Worm (Caenorhabditis elegans) whole organism, L1 larva: ENCODE measurements around the gene clec-251.
"Not testable (repeated sequence)": the region's sequence is repeated elsewhere in the genome, so short reads cannot be mapped to it uniquely, and the experiment has no call there.

ENCODE experiments used
- C04F5.9 ChIP-seq: sonication (generic microtip); optimal IDR thresholded peaks from 2 replicates; lab custom pipeline; 2016; ENCODE audit warnings: missing genetic modification characterization, missing compliant biosample characterization
- C34B4.2 ChIP-seq: sonication (generic microtip); optimal IDR thresholded peaks from 2 replicates; lab custom pipeline; 2017; ENCODE audit warnings: mild to moderate bottlenecking, missing genetic modification characterization, missing compliant biosample characterization
- aha-1 ChIP-seq: fragments of 150-350 bp; optimal IDR thresholded peaks from 2 replicates; lab custom pipeline; 2014; ENCODE audit warnings: missing biosample characterization, missing genetic modification characterization
- ama-1 ChIP-seq: fragments of 150-350 bp; optimal IDR thresholded peaks from 2 replicates; lab custom pipeline; 2014
- blmp-1 ChIP-seq: fragments of 150-350 bp; optimal IDR thresholded peaks from 2 replicates; lab custom pipeline; 2014; ENCODE audit warnings: missing biosample characterization, missing genetic modification characterization
- ceh-63 ChIP-seq: fragments of 200-800 bp; sonication (Bioruptor generic); optimal IDR thresholded peaks from 2 replicates; lab custom pipeline; 2018; ENCODE audit warnings: mild to moderate bottlenecking, missing genetic modification characterization, missing compliant biosample characterization
- ceh-8 ChIP-seq: fragments of 200-800 bp; sonication (Bioruptor generic); optimal IDR thresholded peaks from 2 replicates; lab custom pipeline; 2018; ENCODE audit warnings: mild to moderate bottlenecking, missing genetic modification characterization, moderate library complexity, missing compliant biosample characterization
- ceh-90 ChIP-seq: sonication (generic microtip); optimal IDR thresholded peaks from 2 replicates; lab custom pipeline; 2016; ENCODE audit warnings: missing genetic modification characterization, missing compliant biosample characterization
- dpl-1 ChIP-seq, 3 experiments: fragments of 150-350 bp in 2 of 3; sonication (generic microtip) in 1 of 3; optimal IDR thresholded peaks; 2 replicates each; lab custom pipeline; 2014 to 2017; ENCODE audit warnings: missing biosample characterization in 3 of 3, missing genetic modification characterization in 3 of 3, missing genetic modification reagents in 3 of 3
- dsc-1 ChIP-seq: sonication (generic microtip); optimal IDR thresholded peaks from 2 replicates; lab custom pipeline; 2016; ENCODE audit warnings: mild to moderate bottlenecking, missing genetic modification characterization, missing compliant biosample characterization
- egl-13 ChIP-seq: sonication (generic microtip); optimal IDR thresholded peaks from 2 replicates; lab custom pipeline; 2016; ENCODE audit warnings: missing genotype, missing genetic modification reagents, missing genetic modification characterization, missing compliant biosample characterization
- egl-27 ChIP-seq, 2 experiments: fragments of 150-350 bp in 1 of 2; sonication (generic microtip); optimal IDR thresholded peaks; 3 replicates each; lab custom pipeline; 2017 to 2018; ENCODE audit warnings: missing biosample characterization in 2 of 2, missing genetic modification characterization in 2 of 2, missing genetic modification reagents in 2 of 2
- ets-5 ChIP-seq: fragments of 200-800 bp; sonication (Bioruptor generic); IDR thresholded peaks from 2 replicates; pipeline ENCODE4 v1.3.6; 2022; ENCODE audit warnings: missing genetic modification characterization, missing compliant biosample characterization
- grh-1 ChIP-seq: fragments of 200-800 bp; sonication (Bioruptor generic); IDR thresholded peaks from 2 replicates; pipeline ENCODE4 v1.3.6; 2022; ENCODE audit warnings: missing genetic modification reagents, missing genetic modification characterization, missing compliant biosample characterization
- hlh-4 ChIP-seq: sonication (generic microtip); optimal IDR thresholded peaks from 2 replicates; lab custom pipeline; 2016; ENCODE audit warnings: mild to moderate bottlenecking, missing genetic modification characterization, missing compliant biosample characterization
- hpl-2 ChIP-seq: fragments of 150-350 bp; optimal IDR thresholded peaks from 2 replicates; lab custom pipeline; 2014; ENCODE audit warnings: missing biosample characterization, missing genetic modification reagents, missing genetic modification characterization
- jun-1 ChIP-seq: fragments of 150-350 bp; optimal IDR thresholded peaks from 2 replicates; lab custom pipeline; 2014; ENCODE audit warnings: missing biosample characterization, missing genetic modification reagents, missing genetic modification characterization
- lin-14 ChIP-seq: fragments of 200-800 bp; sonication (Bioruptor generic); optimal IDR thresholded peaks from 2 replicates; lab custom pipeline; 2018; ENCODE audit warnings: mild to moderate bottlenecking, missing genetic modification characterization, moderate library complexity, missing compliant biosample characterization
- mab-9 ChIP-seq: fragments of 200-800 bp; sonication (Bioruptor generic); IDR thresholded peaks from 2 replicates; pipeline ENCODE4 v1.3.6; 2022; ENCODE audit warnings: missing genetic modification reagents, missing genetic modification characterization, missing compliant biosample characterization
- mep-1 ChIP-seq: fragments of 150-350 bp; optimal IDR thresholded peaks from 2 replicates; lab custom pipeline; 2014; ENCODE audit warnings: missing biosample characterization, missing genetic modification characterization
- nhr-12 ChIP-seq: sonication (generic microtip); optimal IDR thresholded peaks from 2 replicates; lab custom pipeline; 2017; ENCODE audit warnings: missing biosample characterization, missing genetic modification characterization
- nhr-19 ChIP-seq: fragments of 200-800 bp; sonication (Bioruptor generic); conservative IDR thresholded peaks from 2 replicates; pipeline ENCODE4 v1.3.6; 2022; ENCODE audit warnings: missing genetic modification characterization, missing compliant biosample characterization
- nhr-20 ChIP-seq: sonication (generic microtip); optimal IDR thresholded peaks from 2 replicates; lab custom pipeline; 2016; ENCODE audit warnings: mild to moderate bottlenecking, missing genetic modification characterization, missing compliant biosample characterization
- nhr-47 ChIP-seq: sonication (generic microtip); optimal IDR thresholded peaks from 2 replicates; lab custom pipeline; 2016; ENCODE audit warnings: mild to moderate bottlenecking, missing genetic modification characterization, moderate library complexity, missing compliant biosample characterization
- nhr-71 ChIP-seq: sonication (generic microtip); optimal IDR thresholded peaks from 2 replicates; lab custom pipeline; 2016; ENCODE audit warnings: mild to moderate bottlenecking, missing genetic modification characterization, moderate library complexity, missing compliant biosample characterization
- nhr-76 ChIP-seq: sonication (generic microtip); optimal IDR thresholded peaks from 2 replicates; lab custom pipeline; 2017; ENCODE audit warnings: missing biosample characterization, missing genetic modification characterization
- nhr-77 ChIP-seq: fragments of 150-350 bp; optimal IDR thresholded peaks from 2 replicates; lab custom pipeline; 2014; ENCODE audit warnings: missing biosample characterization, missing genetic modification characterization
- nhr-85 ChIP-seq: sonication (generic microtip); peaks from one replicate; lab custom pipeline; 2016; ENCODE audit warnings: missing genetic modification characterization, inconsistent platforms, missing compliant biosample characterization
- nhr-90 ChIP-seq: sonication (generic microtip); optimal IDR thresholded peaks from 2 replicates; lab custom pipeline; 2016; ENCODE audit warnings: mild to moderate bottlenecking, missing genetic modification characterization, missing compliant biosample characterization; ENCODE audit not compliant: poor library complexity
- pax-3 ChIP-seq: fragments of 200-800 bp; sonication (Bioruptor generic); optimal IDR thresholded peaks from 2 replicates; lab custom pipeline; 2018; ENCODE audit warnings: mild to moderate bottlenecking, missing genetic modification characterization, moderate library complexity, missing compliant biosample characterization
- rnt-1 ChIP-seq: sonication (generic microtip); optimal IDR thresholded peaks from 2 replicates; lab custom pipeline; 2016; ENCODE audit warnings: mild to moderate bottlenecking, missing genetic modification characterization, moderate library complexity, missing compliant biosample characterization
- snpc-4 ChIP-seq: fragments of 150-350 bp; optimal IDR thresholded peaks from 2 replicates; lab custom pipeline; 2014; ENCODE audit warnings: missing biosample characterization, missing genetic modification characterization
- sptf-1 ChIP-seq: fragments of 150-350 bp; optimal IDR thresholded peaks from 2 replicates; lab custom pipeline; 2014; ENCODE audit warnings: missing biosample characterization, missing genetic modification characterization
- unc-130 ChIP-seq: fragments of 150-350 bp; optimal IDR thresholded peaks from 2 replicates; lab custom pipeline; 2017; ENCODE audit warnings: missing biosample characterization, missing genetic modification characterization, inconsistent platforms
- unc-62 ChIP-seq: fragments of 150-350 bp; optimal IDR thresholded peaks from 2 replicates; lab custom pipeline; 2014; ENCODE audit warnings: missing biosample characterization, missing genetic modification reagents, missing genetic modification characterization
- vab-15 ChIP-seq: sonication (generic microtip); optimal IDR thresholded peaks from 2 replicates; lab custom pipeline; 2017; ENCODE audit warnings: missing genotype, mild to moderate bottlenecking, missing genetic modification characterization, missing compliant biosample characterization
- zag-1 ChIP-seq: fragments of 150-350 bp; optimal IDR thresholded peaks from 2 replicates; lab custom pipeline; 2014; ENCODE audit warnings: missing biosample characterization, missing genetic modification characterization
- zip-4 ChIP-seq: fragments of 200-800 bp; sonication (Bioruptor generic); optimal IDR thresholded peaks from 2 replicates; lab custom pipeline; 2018; ENCODE audit warnings: mild to moderate bottlenecking, missing genetic modification characterization, moderate library complexity, missing compliant biosample characterization
- ztf-11 ChIP-seq, 2 experiments: sonication (generic microtip); optimal IDR thresholded peaks; 2 replicates each; lab custom pipeline; 2016 to 2017; ENCODE audit warnings: missing genetic modification characterization in 2 of 2, missing biosample characterization in 1 of 2, missing compliant biosample characterization in 1 of 2

The clec-251 gene

ce11 chrV:18761078-18761477 lies 14.3 kb upstream of the clec-251 start, which contains the start of gene F11D11.4:
TSS of gene F11D11.4 (plus strand) at chrV:18761378.
- TF ChIP-seq egl-13, result no peak
- no peak for TF ChIP-seq hlh-4 (tag; lab: Kevin White, UChicago)

- no peak for TF ChIP-seq unc-62 (GFP tag; lab: Kevin White, UChicago)
- no peak for TF ChIP-seq nhr-12 (tag; lab: Kevin White, UChicago)
- no peak for TF ChIP-seq nhr-77 (tag; lab: Kevin White, UChicago)
- TF ChIP-seq nhr-47 (tag; lab: Kevin White, UChicago), result no peak
- TF ChIP-seq C34B4.2 (tag; lab: Kevin White, UChicago), result no peak
- no peak for TF ChIP-seq vab-15 (tag; lab: Kevin White, UChicago)
- TF ChIP-seq rnt-1 (tag; lab: Kevin White, UChicago), result no peak
- no peak for TF ChIP-seq ceh-90 (tag; lab: Kevin White, UChicago)
- no peak for TF ChIP-seq nhr-71 (tag; lab: Kevin White, UChicago)
- no peak for TF ChIP-seq hpl-2 (GFP tag; lab: Kevin White, UChicago)
- no peak for TF ChIP-seq ama-1 (lab: Kevin White, UChicago)
- no peak for TF ChIP-seq egl-27 (tag; optimal IDR thresholded peaks at IDR 0.05; lab: Kevin White, UChicago)
Observed at ce11 chrV:18760174-18760573, 13.4 kb upstream of the clec-251 start, which contains the start of gene F11D11.3. TSS of gene F11D11.3 (minus strand) at chrV:18760274.

ce11 chrV:18754328-18754727 lies 7.5 kb upstream of the clec-251 start, which contains the start of gene clec-254:
TSS of gene clec-254 (minus strand) at chrV:18754428.
- not testable (repeated sequence) for TF ChIP-seq snpc-4, sptf-1, rnt-1 (tag; lab: Kevin White, UChicago)

ce11 chrV:18753036-18753435 lies 6.2 kb upstream of the clec-251 start, which contains the start of gene F11D11.6:
TSS of gene F11D11.6 (minus strand) at chrV:18753136.
- TF ChIP-seq nhr-76 (tag; lab: Kevin White, UChicago) (no peak), grh-1 (GFP tag; lab: Robert Waterston, UW) (no peak), dpl-1 (GFP tag; optimal IDR thresholded peaks at IDR 0.05; lab: Kevin White, UChicago) (no peak), ceh-63 (no peak), pax-3 (tag; lab: Kevin White, UChicago) (no peak), aha-1 (no peak), nhr-90 (tag; lab: Kevin White, UChicago) (no peak), nhr-19 (GFP tag; lab: Robert Waterston, UW) (no peak), ztf-11 (tag; optimal IDR thresholded peaks at IDR 0.05; lab: Kevin White, UChicago) (no peak), mep-1 (no peak), lin-14 (GFP tag; lab: Kevin White, UChicago) (no peak), jun-1 (tag; lab: Kevin White, UChicago) (no peak)

- TF ChIP-seq nhr-85 (tag; lab: Kevin White, UChicago) (no peak), zag-1 (no peak), ets-5 (GFP tag; lab: Robert Waterston, UW) (no peak), nhr-20 (no peak), unc-130 (tag; lab: Kevin White, UChicago) (no peak), ceh-8 (no peak), blmp-1 (tag; lab: Kevin White, UChicago) (no peak), zip-4 (GFP tag; lab: Kevin White, UChicago) (no peak), nhr-71 (tag; lab: Kevin White, UChicago) (no peak), mab-9 (GFP tag; lab: Robert Waterston, UW) (no peak), ama-1 (lab: Kevin White, UChicago) (no peak), nhr-47 (tag; lab: Kevin White, UChicago) (no peak), mep-1 (no peak), dsc-1 (tag; lab: Kevin White, UChicago) (no peak), C04F5.9 (no peak), pax-3 (tag; lab: Kevin White, UChicago) (no peak), rnt-1 (tag; lab: Kevin White, UChicago) (no peak)
Observed at ce11 chrV:18750445-18750844, 3.7 kb upstream of the clec-251 start, which contains the start of the genes F11D11.21 and F11D11.12. TSS of gene F11D11.21 (minus strand) at chrV:18750545. TSS of gene F11D11.12 (minus strand) at chrV:18750682.
